Worm (Caenorhabditis elegans) whole organism, L2 larva: ENCODE results near the gene nlp-19.

Experiments used
- C34F6.9 ChIP-seq: fragments of 150-350 bp; optimal IDR thresholded peaks from 2 replicates; lab custom pipeline; 2014; ENCODE audit warnings: missing biosample characterization, missing genetic modification characterization
- F13H6.1 ChIP-seq: sonication (generic microtip); optimal IDR thresholded peaks from 2 replicates; lab custom pipeline; 2016; ENCODE audit warnings: missing genetic modification characterization, missing compliant biosample characterization
- R02D3.7 ChIP-seq: fragments of 150-350 bp; optimal IDR thresholded peaks from 2 replicates; lab custom pipeline; 2014; ENCODE audit warnings: missing biosample characterization, missing genetic modification characterization
- Y55F3AM.14 ChIP-seq: fragments of 200-800 bp; sonication (Bioruptor generic); optimal IDR thresholded peaks from 2 replicates; lab custom pipeline; 2018; ENCODE audit warnings: mild to moderate bottlenecking, missing genetic modification characterization, missing compliant biosample characterization
- ZK546.5 ChIP-seq: sonication (generic microtip); optimal IDR thresholded peaks from 2 replicates; lab custom pipeline; 2017; ENCODE audit warnings: missing biosample characterization, missing genetic modification characterization
- aly-2 ChIP-seq: fragments of 150-350 bp; optimal IDR thresholded peaks from 2 replicates; lab custom pipeline; 2014; ENCODE audit warnings: missing biosample characterization, missing genetic modification characterization
- blmp-1 ChIP-seq: sonication (generic microtip); optimal IDR thresholded peaks from 2 replicates; lab custom pipeline; 2017; ENCODE audit warnings: missing genetic modification characterization, mild to moderate bottlenecking, missing compliant biosample characterization, antibody characterized with exemption, moderate library complexity; ENCODE audit not compliant: insufficient read depth
- ceh-16 ChIP-seq: fragments of 150-350 bp; optimal IDR thresholded peaks from 2 replicates; lab custom pipeline; 2014; ENCODE audit warnings: missing biosample characterization, missing genetic modification characterization
- crh-2 ChIP-seq: sonication (generic microtip); optimal IDR thresholded peaks from 2 replicates; lab custom pipeline; 2017; ENCODE audit warnings: missing biosample characterization, missing genetic modification characterization
- dmd-4 ChIP-seq: sonication (generic microtip); optimal IDR thresholded peaks from 2 replicates; lab custom pipeline; 2017; ENCODE audit warnings: missing biosample characterization, missing genetic modification characterization
- elt-1 ChIP-seq: fragments of 150-350 bp; optimal IDR thresholded peaks from 2 replicates; lab custom pipeline; 2014; ENCODE audit warnings: missing biosample characterization, missing genetic modification characterization
- elt-3 ChIP-seq: sonication (generic microtip); optimal IDR thresholded peaks from 2 replicates; lab custom pipeline; 2017; ENCODE audit warnings: missing biosample characterization, missing genetic modification characterization
- fos-1 ChIP-seq: fragments of 150-350 bp; optimal IDR thresholded peaks from 2 replicates; lab custom pipeline; 2014; ENCODE audit warnings: missing biosample characterization, missing genetic modification characterization
- gmeb-1 ChIP-seq: fragments of 150-350 bp; optimal IDR thresholded peaks from 2 replicates; lab custom pipeline; 2014; ENCODE audit warnings: missing biosample characterization, missing genetic modification characterization
- lin-11 ChIP-seq: fragments of 150-350 bp; sonication (generic microtip); optimal IDR thresholded peaks from 2 replicates; lab custom pipeline; 2014; ENCODE audit warnings: missing biosample characterization, missing genetic modification characterization, inconsistent platforms, mixed read lengths
- lin-13 ChIP-seq: fragments of 150-350 bp; optimal IDR thresholded peaks from 2 replicates; lab custom pipeline; 2014; ENCODE audit warnings: missing biosample characterization, missing genetic modification reagents, missing genetic modification characterization
- lin-39 ChIP-seq: fragments of 150-350 bp; optimal IDR thresholded peaks from 2 replicates; lab custom pipeline; 2014; ENCODE audit warnings: missing biosample characterization, missing genetic modification reagents, missing genetic modification characterization
- lsy-2 ChIP-seq, 2 experiments: fragments of 150-350 bp in 1 of 2; sonication (generic microtip) in 1 of 2; optimal IDR thresholded peaks; 2 replicates each; lab custom pipeline; 2014 to 2017; ENCODE audit warnings: missing biosample characterization in 2 of 2, missing genetic modification characterization in 2 of 2
- mbf-1 ChIP-seq: sonication (generic microtip); optimal IDR thresholded peaks from 2 replicates; lab custom pipeline; 2017; ENCODE audit warnings: missing biosample characterization, missing genetic modification characterization
- mdl-1 ChIP-seq, 2 experiments: fragments of 150-350 bp in 1 of 2; sonication (generic microtip) in 1 of 2; optimal IDR thresholded peaks; 2 replicates each; lab custom pipeline; 2017; ENCODE audit warnings: missing biosample characterization in 2 of 2, missing genetic modification characterization in 2 of 2
- nhr-10 ChIP-seq: sonication (generic microtip); optimal IDR thresholded peaks from 2 replicates; lab custom pipeline; 2017; ENCODE audit warnings: missing biosample characterization, missing genetic modification characterization
- nhr-11 ChIP-seq: fragments of 150-350 bp; optimal IDR thresholded peaks from 2 replicates; lab custom pipeline; 2014; ENCODE audit warnings: missing biosample characterization, missing genetic modification characterization
- nhr-129 ChIP-seq: fragments of 150-350 bp; optimal IDR thresholded peaks from 2 replicates; lab custom pipeline; 2014; ENCODE audit warnings: missing biosample characterization, missing genetic modification characterization
- nhr-21 ChIP-seq: fragments of 150-350 bp; optimal IDR thresholded peaks from 2 replicates; lab custom pipeline; 2014; ENCODE audit warnings: missing biosample characterization, missing genetic modification characterization
- nhr-23 ChIP-seq: fragments of 150-350 bp; optimal IDR thresholded peaks from 2 replicates; lab custom pipeline; 2014; ENCODE audit warnings: missing biosample characterization, missing genetic modification reagents, missing genetic modification characterization
- nhr-237 ChIP-seq: fragments of 150-350 bp; optimal IDR thresholded peaks from 2 replicates; lab custom pipeline; 2014; ENCODE audit warnings: missing biosample characterization, missing genetic modification characterization
- nhr-25 ChIP-seq: fragments of 150-350 bp; sonication (generic microtip); optimal IDR thresholded peaks from 3 replicates; lab custom pipeline; 2014; ENCODE audit warnings: missing biosample characterization, missing genetic modification characterization
- nhr-6 ChIP-seq: fragments of 150-350 bp; optimal IDR thresholded peaks from 2 replicates; lab custom pipeline; 2014; ENCODE audit warnings: missing biosample characterization, missing genetic modification characterization
- peb-1 ChIP-seq: fragments of 150-350 bp; optimal IDR thresholded peaks from 2 replicates; lab custom pipeline; 2014; ENCODE audit warnings: missing biosample characterization, missing genetic modification characterization
- skn-1 ChIP-seq: sonication (generic microtip); optimal IDR thresholded peaks from 2 replicates; lab custom pipeline; 2017; ENCODE audit warnings: missing biosample characterization, missing genetic modification characterization
- sma-3 ChIP-seq: sonication (generic microtip); optimal IDR thresholded peaks from 2 replicates; lab custom pipeline; 2016; ENCODE audit warnings: missing genetic modification reagents, missing genetic modification characterization, missing compliant biosample characterization
- sma-9 ChIP-seq, 2 experiments: fragments of 150-350 bp in 1 of 2; sonication (generic microtip) in 1 of 2; optimal IDR thresholded peaks; 2 replicates each; lab custom pipeline; 2014 to 2016; ENCODE audit warnings: missing genetic modification characterization in 2 of 2, mild to moderate bottlenecking in 1 of 2, missing biosample characterization in 1 of 2, missing compliant biosample characterization in 1 of 2, missing genetic modification reagents in 1 of 2, moderate library complexity in 1 of 2
- snpc-4 ChIP-seq: fragments of 150-350 bp; optimal IDR thresholded peaks from 2 replicates; lab custom pipeline; 2014; ENCODE audit warnings: missing biosample characterization, missing genetic modification characterization
- unc-55 ChIP-seq: fragments of 150-350 bp; sonication (generic microtip); optimal IDR thresholded peaks from 3 replicates; lab custom pipeline; 2014; ENCODE audit warnings: missing biosample characterization, missing genetic modification reagents, missing genetic modification characterization
- unc-62 ChIP-seq: fragments of 150-350 bp; optimal IDR thresholded peaks from 2 replicates; lab custom pipeline; 2014; ENCODE audit warnings: missing biosample characterization, missing genetic modification reagents, missing genetic modification characterization
- zag-1 ChIP-seq: fragments of 150-350 bp; optimal IDR thresholded peaks from 2 replicates; lab custom pipeline; 2014; ENCODE audit warnings: missing biosample characterization, missing genetic modification characterization

nlp-19 gene

DNA sequence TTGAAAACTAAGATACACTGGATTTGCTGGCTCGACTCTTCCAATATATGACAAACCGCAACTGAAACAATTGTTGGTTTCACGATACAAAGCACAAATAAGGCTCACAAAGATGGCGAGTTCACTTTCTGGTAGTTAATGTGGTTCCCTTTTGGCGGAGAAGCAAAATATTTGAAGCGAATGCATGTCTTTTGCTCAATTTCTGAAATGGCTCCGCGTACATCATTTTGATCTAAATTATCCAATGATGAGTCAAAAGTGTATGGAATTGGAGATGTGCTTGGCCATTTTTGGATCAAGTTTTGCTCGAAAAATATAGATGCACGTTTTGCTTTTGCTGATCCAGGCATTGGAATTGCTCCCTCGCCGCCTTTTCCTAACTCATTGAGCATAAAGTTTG, 3.2 kb downstream of the nlp-19 start:
- TF ChIP-seq nhr-11: no peak
- no peak for TF ChIP-seq sma-9 (GFP tag; optimal IDR thresholded peaks at IDR 0.05; lab: Kevin White, UChicago)
- TF ChIP-seq sma-9 (tag; optimal IDR thresholded peaks at IDR 0.05; lab: Kevin White, UChicago): no peak
- TF ChIP-seq lin-11 (tag; lab: Kevin White, UChicago): no peak
- TF ChIP-seq aly-2 (tag; lab: Kevin White, UChicago): no peak
- no peak for TF ChIP-seq Y55F3AM.14 (GFP tag; lab: Kevin White, UChicago)
- TF ChIP-seq elt-1: no peak
- no peak for TF ChIP-seq skn-1 (tag; lab: Kevin White, UChicago)
- TF ChIP-seq dmd-4 (tag; lab: Kevin White, UChicago): no peak
- no peak for TF ChIP-seq nhr-23
- TF ChIP-seq gmeb-1 (tag; lab: Kevin White, UChicago): no peak
- no peak for TF ChIP-seq nhr-10
- no peak for TF ChIP-seq ZK546.5 (tag; lab: Kevin White, UChicago)
- TF ChIP-seq mbf-1 (tag; lab: Kevin White, UChicago): no peak
- TF ChIP-seq lin-39 (tag; lab: Kevin White, UChicago): no peak
- TF ChIP-seq R02D3.7 (tag; lab: Kevin White, UChicago): no peak
- no peak for TF ChIP-seq ceh-16 (tag; lab: Kevin White, UChicago)
- TF ChIP-seq nhr-6 (tag; lab: Kevin White, UChicago): no peak
- no peak for TF ChIP-seq nhr-25 (tag; lab: Kevin White, UChicago)
- no peak for TF ChIP-seq snpc-4 (tag; lab: Kevin White, UChicago)

DNA sequence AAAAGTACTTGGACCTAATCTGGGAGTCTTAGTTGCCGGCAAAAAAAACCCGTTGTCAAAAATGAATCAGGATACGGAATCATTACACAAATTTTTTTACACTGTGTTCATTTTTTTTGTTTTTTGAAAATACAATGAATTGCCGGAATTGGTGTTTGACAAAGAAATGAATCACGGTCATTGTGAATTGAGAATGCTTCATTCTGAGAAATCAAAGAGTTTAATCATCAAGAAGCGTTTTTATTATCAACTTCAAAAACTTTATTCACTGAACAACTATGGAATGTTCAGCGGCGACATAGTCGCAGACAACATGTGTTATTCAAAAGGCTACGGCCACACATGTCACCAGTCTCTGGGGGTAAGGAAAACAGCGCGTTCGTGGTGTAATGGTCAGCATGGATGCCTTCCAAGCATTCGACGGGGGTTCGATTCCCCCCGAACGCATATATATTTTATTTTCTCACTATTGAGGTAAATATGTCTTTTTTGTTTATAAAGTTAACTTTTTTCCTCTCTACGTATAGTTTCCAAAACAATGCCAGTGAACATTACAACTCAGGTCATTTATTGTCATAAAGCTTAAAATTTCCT, 5.0 kb downstream of the nlp-19 start, which contains the start of gene nas-10:
nas-10 (minus strand) TSS at position 51 of the 594 bp plus-strand sequence.
- TF ChIP-seq elt-1: no peak
- peak; percentile 61 for TF ChIP-seq F13H6.1 (tag; lab: Kevin White, UChicago)
- peak; percentile 66 for TF ChIP-seq crh-2
- peak; percentile 67 for TF ChIP-seq sma-3 (GFP tag; lab: Kevin White, UChicago)
- TF ChIP-seq sma-9 (GFP tag; optimal IDR thresholded peaks at IDR 0.05; lab: Kevin White, UChicago): peak; percentile 75
- TF ChIP-seq sma-9 (tag; optimal IDR thresholded peaks at IDR 0.05; lab: Kevin White, UChicago): no peak
- TF ChIP-seq lsy-2 (tag; optimal IDR thresholded peaks at IDR 0.05; lab: Kevin White, UChicago): peak in 1 of 2 experiments; percentile 19
- peak; percentile 39 for TF ChIP-seq lin-13
- peak; percentile 8 for TF ChIP-seq skn-1 (tag; lab: Kevin White, UChicago)
- TF ChIP-seq Y55F3AM.14 (GFP tag; lab: Kevin White, UChicago): peak; percentile 56
- TF ChIP-seq zag-1 (tag; lab: Kevin White, UChicago): peak; percentile 19
- TF ChIP-seq nhr-129 (tag; lab: Kevin White, UChicago): peak; percentile 67
- TF ChIP-seq fos-1: peak; percentile 46
- peak; percentile 1 for TF ChIP-seq blmp-1 (tag; lab: Kevin White, UChicago)
- TF ChIP-seq mdl-1 (tag; optimal IDR thresholded peaks at IDR 0.05; lab: Kevin White, UChicago): peak in 1 of 2 experiments; percentile 4
- TF ChIP-seq nhr-237: no peak
- TF ChIP-seq unc-55 (GFP tag; lab: Kevin White, UChicago): peak; percentile 29
- TF ChIP-seq nhr-21 (tag; lab: Kevin White, UChicago): peak; percentile 59
- no peak for TF ChIP-seq nhr-6 (tag; lab: Kevin White, UChicago)
- no peak for TF ChIP-seq R02D3.7 (tag; lab: Kevin White, UChicago)

DNA sequence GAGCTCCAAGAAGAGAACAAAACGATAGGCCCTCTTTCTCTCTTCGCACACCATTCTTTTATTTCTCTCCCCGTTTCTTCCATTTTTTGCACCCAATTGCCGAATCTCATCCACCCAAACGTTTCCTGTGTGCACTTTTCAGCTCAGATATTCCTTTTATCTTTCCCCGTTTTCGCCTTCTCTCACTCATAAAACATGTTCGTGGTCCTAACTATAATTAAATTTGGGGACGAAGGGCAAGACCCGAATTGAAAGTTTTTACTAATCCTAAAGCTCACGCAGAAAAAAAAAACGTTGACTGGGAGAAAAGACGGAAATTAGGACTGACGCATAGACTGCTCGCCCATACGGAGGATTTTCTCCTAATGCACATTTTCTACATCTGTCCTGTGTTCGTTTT, 7.0 kb downstream of the nlp-19 start:
- no peak for TF ChIP-seq nhr-25 (tag; lab: Kevin White, UChicago)
- no peak for TF ChIP-seq unc-55 (GFP tag; lab: Kevin White, UChicago)
- no peak for TF ChIP-seq lin-11 (tag; lab: Kevin White, UChicago)
- no peak for TF ChIP-seq gmeb-1 (tag; lab: Kevin White, UChicago)
- no peak for TF ChIP-seq crh-2
- no peak for TF ChIP-seq C34F6.9
- TF ChIP-seq nhr-23: no peak
- no peak for TF ChIP-seq dmd-4 (tag; lab: Kevin White, UChicago)

DNA sequence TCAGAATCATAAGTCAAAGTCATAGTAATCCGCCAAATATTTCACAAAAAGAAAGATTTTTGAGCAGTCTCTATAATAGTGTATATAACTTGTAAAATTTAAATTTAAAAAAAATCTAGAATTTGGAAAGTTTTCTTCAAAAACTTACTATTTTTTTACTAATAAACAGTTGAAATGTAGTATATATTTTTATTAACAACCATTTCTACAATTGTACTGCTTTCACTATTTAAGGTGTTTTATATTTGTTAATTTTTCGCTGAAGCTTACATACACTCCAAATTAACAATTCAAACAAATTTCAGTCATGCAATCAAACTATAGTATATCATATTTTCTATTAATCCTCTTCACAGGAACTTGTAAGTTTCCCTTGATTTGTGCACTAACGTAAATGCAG, 7.7 kb downstream of the nlp-19 start, which contains the start of gene lge-1:
lge-1 (plus strand) TSS at position 301 of the 400 bp plus-strand sequence.
- TF ChIP-seq C34F6.9 (no peak), mbf-1 (tag; lab: Kevin White, UChicago) (no peak), lsy-2 (tag; optimal IDR thresholded peaks at IDR 0.05; lab: Kevin White, UChicago) (no peak), peb-1 (no peak), snpc-4 (tag; lab: Kevin White, UChicago) (no peak), nhr-25 (tag; lab: Kevin White, UChicago) (no peak), lin-39 (tag; lab: Kevin White, UChicago) (no peak), sma-3 (GFP tag; lab: Kevin White, UChicago) (no peak), crh-2 (no peak), R02D3.7 (tag; lab: Kevin White, UChicago) (no peak), unc-62 (GFP tag; lab: Kevin White, UChicago) (no peak), mdl-1 (tag; optimal IDR thresholded peaks at IDR 0.05; lab: Kevin White, UChicago) (no peak), elt-3 (tag; lab: Kevin White, UChicago) (no peak)
